Fruit fly (Drosophila melanogaster) whole organism, adult: ENCODE measurements around the gene CG14556.

Experiments
- CG11617 ChIP-seq: fragments of 200-800 bp; sonication (Bioruptor generic); optimal IDR thresholded peaks from 2 replicates; lab custom pipeline; 2017; ENCODE audit warnings: mild to moderate bottlenecking, missing biosample characterization, missing genetic modification reagents, missing genetic modification characterization
- CG33017 ChIP-seq: fragments of 200-800 bp; sonication (Bioruptor generic); optimal IDR thresholded peaks from 2 replicates; lab custom pipeline; 2018; ENCODE audit warnings: missing biosample characterization, mild to moderate bottlenecking, missing genetic modification characterization, moderate library complexity
- CG5204 ChIP-seq: fragments of 200-800 bp; sonication (Bioruptor generic); optimal IDR thresholded peaks from 2 replicates; lab custom pipeline; 2016; ENCODE audit warnings: missing biosample characterization, missing genetic modification characterization
- CG7045 ChIP-seq: fragments of 200-800 bp; sonication (Bioruptor generic); optimal IDR thresholded peaks from 2 replicates; lab custom pipeline; 2017; ENCODE audit warnings: missing biosample characterization, mild to moderate bottlenecking, missing genetic modification characterization
- CG7101 ChIP-seq: fragments of 200-800 bp; sonication (Bioruptor generic); optimal IDR thresholded peaks from 2 replicates; lab custom pipeline; 2018; ENCODE audit warnings: missing biosample characterization, mild to moderate bottlenecking, missing genetic modification characterization, moderate library complexity
- Crg-1 ChIP-seq: fragments of 200-800 bp; sonication (Bioruptor generic); optimal IDR thresholded peaks from 2 replicates; lab custom pipeline; 2016; ENCODE audit warnings: missing biosample characterization, missing genetic modification characterization
- kay ChIP-seq: fragments of 200-800 bp; sonication (Bioruptor generic); peaks from one replicate; lab custom pipeline; 2016; ENCODE audit warnings: missing biosample characterization, missing genetic modification characterization, borderline replicate concordance
- pad ChIP-seq: fragments of 200-800 bp; sonication (Bioruptor generic); optimal IDR thresholded peaks from 3 replicates; lab custom pipeline; 2017; ENCODE audit warnings: missing biosample characterization, missing genetic modification characterization, mild to moderate bottlenecking, moderate library complexity, missing genetic modification reagents
- tj ChIP-seq: fragments of 200-800 bp; sonication (Bioruptor generic); optimal IDR thresholded peaks from 3 replicates; lab custom pipeline; 2017; ENCODE audit warnings: missing biosample characterization, mild to moderate bottlenecking, missing genetic modification characterization, moderate library complexity

- TF ChIP-seq CG7045, result no peak
- TF ChIP-seq Crg-1 (GFP tag; lab: Kevin White, UChicago), result no peak
- no peak for TF ChIP-seq CG11617 (GFP tag; lab: Kevin White, UChicago)
- no peak for TF ChIP-seq tj (GFP tag; lab: Kevin White, UChicago)
- TF ChIP-seq pad, result no peak
- no peak for TF ChIP-seq CG5204
- TF ChIP-seq CG7101 (tag; lab: Kevin White, UChicago), result no peak
- TF ChIP-seq kay (GFP tag; lab: Kevin White, UChicago), result no peak
- TF ChIP-seq CG33017 (tag; lab: Kevin White, UChicago), result no peak
Observed at dm6 chr3R:26103440-26103839, 23.0 kb upstream of the CG14556 start.
